Worm (Caenorhabditis elegans) whole organism, L2 larva: ENCODE measurements around the gene C48B4.13.

Experiments
- C34F6.9 ChIP-seq: fragments of 150-350 bp; optimal IDR thresholded peaks from 2 replicates; lab custom pipeline; 2014; ENCODE audit warnings: missing biosample characterization, missing genetic modification characterization
- ZK546.5 ChIP-seq: sonication (generic microtip); optimal IDR thresholded peaks from 2 replicates; lab custom pipeline; 2017; ENCODE audit warnings: missing biosample characterization, missing genetic modification characterization
- aly-2 ChIP-seq: fragments of 150-350 bp; optimal IDR thresholded peaks from 2 replicates; lab custom pipeline; 2014; ENCODE audit warnings: missing biosample characterization, missing genetic modification characterization
- ama-1 ChIP-seq: fragments of 150-350 bp; optimal IDR thresholded peaks from 2 replicates; lab custom pipeline; 2018; ENCODE audit warnings: inconsistent platforms
- ceh-16 ChIP-seq: fragments of 150-350 bp; optimal IDR thresholded peaks from 2 replicates; lab custom pipeline; 2014; ENCODE audit warnings: missing biosample characterization, missing genetic modification characterization
- egl-27 ChIP-seq: sonication (generic microtip); optimal IDR thresholded peaks from 3 replicates; lab custom pipeline; 2017; ENCODE audit warnings: missing biosample characterization, missing genetic modification reagents, missing genetic modification characterization
- fos-1 ChIP-seq: fragments of 150-350 bp; optimal IDR thresholded peaks from 2 replicates; lab custom pipeline; 2014; ENCODE audit warnings: missing biosample characterization, missing genetic modification characterization
- lin-39 ChIP-seq: fragments of 150-350 bp; optimal IDR thresholded peaks from 2 replicates; lab custom pipeline; 2014; ENCODE audit warnings: missing biosample characterization, missing genetic modification reagents, missing genetic modification characterization
- mdl-1 ChIP-seq, 2 experiments: fragments of 150-350 bp in 1 of 2; sonication (generic microtip) in 1 of 2; optimal IDR thresholded peaks; 2 replicates each; lab custom pipeline; 2017; ENCODE audit warnings: missing biosample characterization in 2 of 2, missing genetic modification characterization in 2 of 2
- nhr-237 ChIP-seq: fragments of 150-350 bp; optimal IDR thresholded peaks from 2 replicates; lab custom pipeline; 2014; ENCODE audit warnings: missing biosample characterization, missing genetic modification characterization
- nhr-25 ChIP-seq: fragments of 150-350 bp; sonication (generic microtip); optimal IDR thresholded peaks from 3 replicates; lab custom pipeline; 2014; ENCODE audit warnings: missing biosample characterization, missing genetic modification characterization
- unc-39 ChIP-seq: fragments of 150-350 bp; optimal IDR thresholded peaks from 2 replicates; lab custom pipeline; 2014; ENCODE audit warnings: missing biosample characterization, missing genetic modification characterization
- unc-62 ChIP-seq: fragments of 150-350 bp; optimal IDR thresholded peaks from 2 replicates; lab custom pipeline; 2014; ENCODE audit warnings: missing biosample characterization, missing genetic modification reagents, missing genetic modification characterization

DNA sequence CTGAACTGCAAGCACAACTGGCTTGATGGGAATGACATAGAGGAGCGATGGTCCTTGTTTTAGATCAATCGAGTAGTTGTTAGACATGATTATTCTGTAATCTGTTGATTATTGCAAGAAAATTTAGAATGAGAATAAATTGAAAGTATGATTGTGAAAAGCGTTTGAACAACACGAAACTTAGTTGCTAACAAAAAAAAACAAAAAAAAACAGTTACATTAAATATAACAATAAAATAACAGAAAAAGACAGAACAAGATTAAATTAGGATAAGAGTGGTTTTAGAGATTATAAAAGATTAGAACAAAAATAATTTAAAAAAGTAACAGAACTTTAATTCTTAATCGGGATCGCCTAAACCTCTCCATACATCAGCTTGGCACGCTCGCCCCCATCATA is 5.3 kb upstream of the C48B4.13 start, which contains the start of gene C48B4.9:
- TF ChIP-seq nhr-237, result no peak
- TF ChIP-seq ZK546.5 (tag; lab: Kevin White, UChicago), result no peak
- TF ChIP-seq C34F6.9 (tag; lab: Kevin White, UChicago), result no peak
- no peak for TF ChIP-seq mdl-1 (tag; optimal IDR thresholded peaks at IDR 0.05; lab: Kevin White, UChicago)
- TF ChIP-seq fos-1, result no peak
- no peak for TF ChIP-seq unc-39
- no peak for TF ChIP-seq egl-27
- TF ChIP-seq lin-39 (tag; lab: Kevin White, UChicago), result no peak
- TF ChIP-seq unc-62 (GFP tag; lab: Kevin White, UChicago), result no peak
- TF ChIP-seq ceh-16 (tag; lab: Kevin White, UChicago), result no peak
- TF ChIP-seq nhr-25 (tag; lab: Kevin White, UChicago), result no peak
- TF ChIP-seq aly-2, result no peak
- no peak for TF ChIP-seq ama-1 (lab: Kevin White, UChicago)
